Fruit fly (Drosophila melanogaster) whole organism, embryonic: Measurements from ENCODE around the gene CG46312.
A peak's percentile ranks its signal among the peaks of the same experiment; 100 is the strongest.

Source experiments
- B-H2 ChIP-seq: fragments of 200-800 bp; sonication (Bioruptor generic); optimal IDR thresholded peaks from 2 replicates; lab custom pipeline; 2018; ENCODE audit warnings: missing biosample characterization, mild to moderate bottlenecking, missing genetic modification characterization
- BtbVII ChIP-seq: fragments of 200-800 bp; sonication (Bioruptor generic); optimal IDR thresholded peaks from 3 replicates; lab custom pipeline; 2017; ENCODE audit warnings: missing biosample characterization, mild to moderate bottlenecking, missing genetic modification characterization
- CG10431 ChIP-seq: fragments of 200-800 bp; sonication (Bioruptor generic); optimal IDR thresholded peaks from 3 replicates; lab custom pipeline; 2018; ENCODE audit warnings: missing biosample characterization, mild to moderate bottlenecking, missing genetic modification characterization
- CG10654 ChIP-seq: fragments of 200-800 bp; sonication (Bioruptor generic); optimal IDR thresholded peaks from 2 replicates; lab custom pipeline; 2016; ENCODE audit warnings: missing biosample characterization, missing genetic modification characterization
- CG12071 ChIP-seq: fragments of 200-800 bp; sonication (Bioruptor generic); optimal IDR thresholded peaks from 3 replicates; lab custom pipeline; 2018; ENCODE audit warnings: missing biosample characterization, mild to moderate bottlenecking, missing genetic modification characterization
- CG1233 ChIP-seq: fragments of 200-800 bp; sonication (Bioruptor generic); optimal IDR thresholded peaks from 4 replicates; lab custom pipeline; 2018; ENCODE audit warnings: missing biosample characterization, mild to moderate bottlenecking, missing genetic modification characterization
- CG13123 ChIP-seq: fragments of 200-800 bp; sonication (Bioruptor generic); optimal IDR thresholded peaks from 2 replicates; lab custom pipeline; 2016; ENCODE audit warnings: missing biosample characterization, missing genetic modification characterization
- CG13424 ChIP-seq: fragments of 200-800 bp; sonication (Bioruptor generic); optimal IDR thresholded peaks from 2 replicates; lab custom pipeline; 2019; ENCODE audit warnings: missing biosample characterization, mild to moderate bottlenecking, missing genetic modification characterization, moderate library complexity
- CG15269 ChIP-seq: fragments of 200-800 bp; sonication (Bioruptor generic); optimal IDR thresholded peaks from 2 replicates; lab custom pipeline; 2018; ENCODE audit warnings: missing biosample characterization, mild to moderate bottlenecking, missing genetic modification characterization, moderate library complexity
- CG1529 ChIP-seq: fragments of 200-800 bp; sonication (Bioruptor generic); optimal IDR thresholded peaks from 3 replicates; lab custom pipeline; 2018; ENCODE audit warnings: missing biosample characterization, missing genetic modification characterization
- CG1647 ChIP-seq: fragments of 200-800 bp; sonication (Bioruptor generic); optimal IDR thresholded peaks from 3 replicates; lab custom pipeline; 2016; ENCODE audit warnings: missing biosample characterization, missing genetic modification characterization
- CG2678 ChIP-seq: fragments of 200-800 bp; sonication (Bioruptor generic); optimal IDR thresholded peaks from 3 replicates; lab custom pipeline; 2019; ENCODE audit warnings: missing biosample characterization, mild to moderate bottlenecking, missing genetic modification characterization, moderate library complexity
- CG31365 ChIP-seq: fragments of 200-800 bp; sonication (Bioruptor generic); optimal IDR thresholded peaks from 2 replicates; lab custom pipeline; 2018; ENCODE audit warnings: missing biosample characterization, mild to moderate bottlenecking, missing genetic modification characterization
- CG3726 ChIP-seq: fragments of 200-800 bp; sonication (Bioruptor generic); IDR thresholded peaks from 3 replicates; pipeline ENCODE4, ENCODE4 v1.3.6; 2022; ENCODE audit warnings: missing biosample characterization, missing genetic modification characterization
- CG3995 ChIP-seq: fragments of 200-800 bp; sonication (Bioruptor generic); optimal IDR thresholded peaks from 3 replicates; lab custom pipeline; 2016; ENCODE audit warnings: missing biosample characterization, missing genetic modification characterization
- CG4360 ChIP-seq: fragments of 200-800 bp; sonication (Bioruptor generic); IDR thresholded peaks from 2 replicates; pipeline ENCODE4 v1.3.6; 2022; ENCODE audit warnings: missing biosample characterization, missing genetic modification characterization
- CG4707 ChIP-seq: fragments of 200-800 bp; sonication (Bioruptor generic); optimal IDR thresholded peaks from 2 replicates; lab custom pipeline; 2018; ENCODE audit warnings: missing biosample characterization, mild to moderate bottlenecking, missing genetic modification characterization, moderate library complexity
- CG5245 ChIP-seq: fragments of 200-800 bp; sonication (Bioruptor generic); optimal IDR thresholded peaks from 3 replicates; lab custom pipeline; 2016; ENCODE audit warnings: missing biosample characterization, missing genetic modification characterization
- CG7987 ChIP-seq: fragments of 200-800 bp; sonication (Bioruptor generic); optimal IDR thresholded peaks from 2 replicates; lab custom pipeline; 2018; ENCODE audit warnings: missing biosample characterization, mild to moderate bottlenecking, missing genetic modification characterization, moderate library complexity
- CG8924 ChIP-seq: fragments of 200-800 bp; optimal IDR thresholded peaks from 3 replicates; lab custom pipeline; 2019; ENCODE audit warnings: missing biosample characterization, mild to moderate bottlenecking, missing genetic modification characterization, moderate library complexity
- Camta ChIP-seq: fragments of 200-800 bp; sonication (Bioruptor generic); optimal IDR thresholded peaks from 2 replicates; lab custom pipeline; 2016; ENCODE audit warnings: missing biosample characterization, missing genetic modification characterization
- D19A ChIP-seq: fragments of 200-800 bp; optimal IDR thresholded peaks from 3 replicates; lab custom pipeline; 2019; ENCODE audit warnings: missing biosample characterization, mild to moderate bottlenecking, missing genetic modification characterization, moderate library complexity
- Deaf1 ChIP-seq: fragments of 200-800 bp; optimal IDR thresholded peaks from 3 replicates; lab custom pipeline; 2019; ENCODE audit warnings: missing biosample characterization, mild to moderate bottlenecking, missing genetic modification characterization, moderate library complexity
- Dek ChIP-seq: fragments of 200-800 bp; sonication (Bioruptor generic); optimal IDR thresholded peaks from 3 replicates; lab custom pipeline; 2019; ENCODE audit warnings: missing biosample characterization, mild to moderate bottlenecking, missing genetic modification characterization, moderate library complexity
- Doc3 ChIP-seq: fragments of 200-800 bp; sonication (Bioruptor generic); IDR thresholded peaks from 3 replicates; pipeline ENCODE4 v1.3.6; 2022; ENCODE audit warnings: missing biosample characterization, missing genetic modification characterization; ENCODE audit not compliant: partially characterized antibody
- E2f2 ChIP-seq: fragments of 200-800 bp; sonication (Bioruptor generic); IDR thresholded peaks from 2 replicates; pipeline ENCODE4 v1.3.6; 2022; ENCODE audit warnings: missing biosample characterization, missing genetic modification characterization
- HHEX ChIP-seq: fragments of 200-800 bp; sonication (Bioruptor generic); optimal IDR thresholded peaks from 3 replicates; lab custom pipeline; 2017; ENCODE audit warnings: missing biosample characterization, mild to moderate bottlenecking, missing genetic modification characterization, missing genetic modification reagents
- HmgD ChIP-seq: fragments of 200-800 bp; sonication (Bioruptor generic); optimal IDR thresholded peaks from 3 replicates; lab custom pipeline; 2016; ENCODE audit warnings: missing biosample characterization, missing genetic modification characterization
- Hmr ChIP-seq: fragments of 200-800 bp; sonication (Bioruptor generic); optimal IDR thresholded peaks from 3 replicates; lab custom pipeline; 2017; ENCODE audit warnings: mild to moderate bottlenecking, missing biosample characterization, missing genetic modification reagents, missing genetic modification characterization
- Hsf ChIP-seq: fragments of 200-800 bp; sonication (Bioruptor generic); optimal IDR thresholded peaks from 3 replicates; lab custom pipeline; 2016; ENCODE audit warnings: missing biosample characterization, missing genetic modification characterization
- MESR4 ChIP-seq: fragments of 200-800 bp; sonication (Bioruptor generic); optimal IDR thresholded peaks from 2 replicates; lab custom pipeline; 2018; ENCODE audit warnings: missing biosample characterization, mild to moderate bottlenecking, missing genetic modification characterization, moderate library complexity
- NC2α ChIP-seq: fragments of 200-800 bp; sonication (Bioruptor generic); optimal IDR thresholded peaks from 2 replicates; lab custom pipeline; 2016; ENCODE audit warnings: missing biosample characterization, missing genetic modification characterization
- NFAT ChIP-seq: fragments of 200-800 bp; sonication (Bioruptor generic); IDR thresholded peaks from 2 replicates; pipeline ENCODE4 v1.3.6; 2022; ENCODE audit warnings: missing biosample characterization, missing genetic modification characterization
- Neu2 ChIP-seq: fragments of 200-800 bp; sonication (Bioruptor generic); optimal IDR thresholded peaks from 3 replicates; lab custom pipeline; 2016; ENCODE audit warnings: missing biosample characterization, missing genetic modification characterization, borderline replicate concordance
- Optix ChIP-seq: fragments of 200-800 bp; sonication (Bioruptor generic); IDR thresholded peaks from 3 replicates; pipeline ENCODE4 v1.3.6; 2022; ENCODE audit warnings: missing biosample characterization, missing genetic modification characterization
- PHDP ChIP-seq: fragments of 200-800 bp; sonication (Bioruptor generic); optimal IDR thresholded peaks from 3 replicates; lab custom pipeline; 2018; ENCODE audit warnings: missing biosample characterization, mild to moderate bottlenecking, missing genetic modification characterization, moderate library complexity
- Sry-δ ChIP-seq: fragments of 200-800 bp; sonication (Bioruptor generic); optimal IDR thresholded peaks from 2 replicates; lab custom pipeline; 2016; ENCODE audit warnings: missing biosample characterization, missing genetic modification characterization
- bcd ChIP-seq: fragments of 200-800 bp; sonication (Bioruptor generic); optimal IDR thresholded peaks from 2 replicates; lab custom pipeline; 2017; ENCODE audit warnings: missing biosample characterization, mild to moderate bottlenecking, missing genetic modification characterization
- bigmax ChIP-seq: fragments of 200-800 bp; sonication (Bioruptor generic); optimal IDR thresholded peaks from 2 replicates; lab custom pipeline; 2018; ENCODE audit warnings: missing biosample characterization, mild to moderate bottlenecking, missing genetic modification characterization
- br ChIP-seq: fragments of >200 bp; optimal IDR thresholded peaks from 2 replicates; lab custom pipeline; 2017
- cad ChIP-seq: fragments of >200 bp; optimal IDR thresholded peaks from 2 replicates; lab custom pipeline; 2017; ENCODE audit warnings: missing biosample characterization, missing genetic modification characterization
- dan ChIP-seq: fragments of 200-800 bp; sonication (Bioruptor generic); IDR thresholded peaks from 2 replicates; pipeline ENCODE4 v1.3.6; 2022; ENCODE audit warnings: missing biosample characterization, missing genetic modification characterization
- ewg ChIP-seq: fragments of 200-800 bp; sonication (Bioruptor generic); optimal IDR thresholded peaks from 3 replicates; lab custom pipeline; 2017; ENCODE audit warnings: mild to moderate bottlenecking, missing biosample characterization, missing genetic modification reagents, missing genetic modification characterization
- gcm ChIP-seq: fragments of 200-800 bp; sonication (Bioruptor generic); optimal IDR thresholded peaks from 2 replicates; lab custom pipeline; 2019; ENCODE audit warnings: missing biosample characterization, mild to moderate bottlenecking, missing genetic modification characterization, moderate library complexity
- lilli ChIP-seq: fragments of 200-800 bp; sonication (Bioruptor generic); optimal IDR thresholded peaks from 3 replicates; lab custom pipeline; 2016; ENCODE audit warnings: missing biosample characterization, missing genetic modification characterization
- mld ChIP-seq: fragments of 200-800 bp; sonication (Bioruptor generic); IDR thresholded peaks from 3 replicates; pipeline ENCODE4 v1.3.6; 2022; ENCODE audit warnings: missing biosample characterization, missing genetic modification characterization; ENCODE audit not compliant: partially characterized antibody
- nmo ChIP-seq: fragments of 200-800 bp; sonication (Bioruptor generic); optimal IDR thresholded peaks from 2 replicates; lab custom pipeline; 2018; ENCODE audit warnings: missing biosample characterization, mild to moderate bottlenecking, missing genetic modification characterization, moderate library complexity
- sqz ChIP-seq: fragments of 200-800 bp; sonication (Bioruptor generic); optimal IDR thresholded peaks from 3 replicates; lab custom pipeline; 2018; ENCODE audit warnings: missing biosample characterization, mild to moderate bottlenecking, missing genetic modification characterization
- tup ChIP-seq: fragments of 200-800 bp; sonication (Bioruptor generic); optimal IDR thresholded peaks from 2 replicates; lab custom pipeline; 2016; ENCODE audit warnings: missing biosample characterization, mild to moderate bottlenecking, missing genetic modification characterization, moderate library complexity
- zen2 ChIP-seq: fragments of 200-800 bp; sonication (Bioruptor generic); IDR thresholded peaks from 3 replicates; pipeline ENCODE4 v1.3.6; 2022; ENCODE audit warnings: missing biosample characterization, missing genetic modification characterization; ENCODE audit not compliant: partially characterized antibody

CG46312 gene

DNA sequence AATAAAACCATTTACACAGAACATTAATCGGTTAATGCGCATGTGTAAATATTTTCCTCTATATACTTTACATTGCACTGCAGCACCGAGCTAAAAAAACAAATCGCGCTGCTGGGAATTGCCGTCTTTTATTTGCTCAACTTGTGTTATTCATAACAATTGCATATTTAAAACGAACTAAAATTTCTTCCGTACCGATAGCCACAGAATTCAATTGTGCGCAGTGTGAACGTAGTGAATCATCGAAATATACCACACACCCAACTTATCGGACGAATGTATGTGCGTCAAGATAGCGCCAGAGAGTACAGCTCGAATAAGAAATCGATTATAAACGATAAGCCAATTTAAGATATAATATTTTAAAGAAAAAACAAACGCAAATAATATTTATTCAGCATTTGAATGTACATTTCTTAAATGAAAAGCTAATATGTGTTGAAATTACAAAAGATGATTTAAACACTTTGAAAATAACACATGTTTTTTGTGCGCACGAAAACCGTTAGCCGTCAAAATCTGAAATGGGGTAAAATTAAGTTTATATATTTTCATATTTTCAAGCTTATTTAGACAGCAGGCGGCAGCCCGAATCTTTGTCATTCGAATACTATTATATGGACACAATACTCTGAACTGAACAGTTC, 13.9 kb upstream of the CG46312 start, which contains the start of the genes vap and CG12698 (continued):
- no peak for TF ChIP-seq Camta (GFP tag; lab: Kevin White, UChicago)
- TF ChIP-seq Dek (tag; lab: Kevin White, UChicago) = no peak
- TF ChIP-seq Deaf1 (tag; lab: Kevin White, UChicago) = no peak
- no peak for TF ChIP-seq NC2α (GFP tag; lab: Kevin White, UChicago)
- no peak for TF ChIP-seq gcm (GFP tag; lab: Kevin White, UChicago)
- peak; percentile 94 for TF ChIP-seq ewg (GFP tag; lab: Kevin White, UChicago)
- TF ChIP-seq mld (GFP tag; lab: Robert Waterston, UW) = peak; percentile 59; the same call in 1 of the 3 replicates
- no peak for TF ChIP-seq Hmr (GFP tag; lab: Kevin White, UChicago)
- TF ChIP-seq CG3995 (GFP tag; lab: Kevin White, UChicago) = no peak
- TF ChIP-seq Neu2 (GFP tag; lab: Kevin White, UChicago) = no peak
- peak; percentile 70 for TF ChIP-seq Sry-δ
- TF ChIP-seq bcd (GFP tag; lab: Kevin White, UChicago) = no peak
- TF ChIP-seq CG8924 (tag; lab: Kevin White, UChicago) = peak; percentile 29
- TF ChIP-seq dan (GFP tag; lab: Robert Waterston, UW) = no peak
- no peak for TF ChIP-seq HHEX (GFP tag; lab: Kevin White, UChicago)
- TF ChIP-seq tup (GFP tag; lab: Kevin White, UChicago) = no peak
- TF ChIP-seq BtbVII (GFP tag; lab: Kevin White, UChicago) = no peak
- no peak for TF ChIP-seq CG3726 (GFP tag; lab: Robert Waterston, UW)
- peak; percentile 42; the same call in 1 of the 3 replicates for TF ChIP-seq Doc3 (GFP tag; lab: Robert Waterston, UW)
- no peak for TF ChIP-seq CG1647 (GFP tag; lab: Kevin White, UChicago)
- TF ChIP-seq CG7987 = no peak
- peak; percentile 7 for TF ChIP-seq D19A
- TF ChIP-seq CG1529 (GFP tag; lab: Kevin White, UChicago) = no peak
- no peak for TF ChIP-seq CG5245 (GFP tag; lab: Kevin White, UChicago)
- TF ChIP-seq sqz (GFP tag; lab: Kevin White, UChicago) = no peak
- TF ChIP-seq MESR4 (GFP tag; lab: Kevin White, UChicago) = peak; percentile 65
- TF ChIP-seq CG12071 (GFP tag; lab: Kevin White, UChicago) = no peak
- TF ChIP-seq CG2678 (tag; lab: Kevin White, UChicago) = no peak
- no peak for TF ChIP-seq PHDP (tag; lab: Kevin White, UChicago)
- TF ChIP-seq CG13424 = no peak
- TF ChIP-seq CG1233 (GFP tag; lab: Kevin White, UChicago) = no peak
- no peak for TF ChIP-seq bigmax (GFP tag; lab: Kevin White, UChicago)
- TF ChIP-seq Hsf (GFP tag; lab: Kevin White, UChicago) = no peak
- no peak for TF ChIP-seq CG15269 (tag; lab: Kevin White, UChicago)
- no peak for TF ChIP-seq HmgD
- TF ChIP-seq CG10431 (GFP tag; lab: Kevin White, UChicago) = no peak
- no peak for TF ChIP-seq CG31365 (tag; lab: Kevin White, UChicago)
- TF ChIP-seq E2f2 (GFP tag; lab: Robert Waterston, UW) = peak; percentile 63
- no peak for TF ChIP-seq B-H2 (GFP tag; lab: Kevin White, UChicago)
- TF ChIP-seq CG4360 (GFP tag; lab: Robert Waterston, UW) = no peak
- no peak for TF ChIP-seq NFAT (GFP tag; lab: Robert Waterston, UW)
- TF ChIP-seq nmo (GFP tag; lab: Kevin White, UChicago) = peak; percentile 25
- no peak for TF ChIP-seq Optix (GFP tag; lab: Robert Waterston, UW)
- no peak; the same call in 2 of the 3 replicates for TF ChIP-seq zen2 (GFP tag; lab: Robert Waterston, UW)
- TF ChIP-seq br (lab: Kevin White, UChicago) = no peak
- TF ChIP-seq CG10654 (GFP tag; lab: Kevin White, UChicago) = no peak
- TF ChIP-seq lilli = peak; percentile 6
- TF ChIP-seq cad (GFP tag; lab: Kevin White, UChicago) = no peak
- no peak for TF ChIP-seq CG4707 (GFP tag; lab: Kevin White, UChicago)
- TF ChIP-seq CG13123 (GFP tag; lab: Kevin White, UChicago) = no peak
